Fruit fly (Drosophila melanogaster) whole organism, pupa: Measurements from ENCODE around the gene CG15040.

Source experiments
- CG10348 ChIP-seq: fragments of 200-800 bp; sonication (Bioruptor generic); IDR thresholded peaks from 2 replicates; pipeline ENCODE4 v1.3.6; 2022; ENCODE audit warnings: missing biosample characterization, missing genetic modification characterization
- CG12605 ChIP-seq: fragments of 200-800 bp; sonication (Bioruptor generic); IDR thresholded peaks from 2 replicates; pipeline ENCODE4 v1.3.6; 2022; ENCODE audit warnings: missing biosample characterization, missing genetic modification characterization
- CG13204 ChIP-seq: fragments of 200-800 bp; sonication (Bioruptor generic); optimal IDR thresholded peaks from 2 replicates; lab custom pipeline; 2018; ENCODE audit warnings: missing biosample characterization, mild to moderate bottlenecking, missing genetic modification characterization, moderate library complexity
- CG14655 ChIP-seq: fragments of 200-800 bp; sonication (Bioruptor generic); optimal IDR thresholded peaks from 3 replicates; lab custom pipeline; 2017; ENCODE audit warnings: mild to moderate bottlenecking, missing biosample characterization, missing genetic modification reagents, missing genetic modification characterization
- CG15710 ChIP-seq: fragments of 200-800 bp; sonication (Bioruptor generic); optimal IDR thresholded peaks from 2 replicates; lab custom pipeline; 2018; ENCODE audit warnings: missing biosample characterization, mild to moderate bottlenecking, missing genetic modification characterization, moderate library complexity
- CG17806 ChIP-seq: fragments of 200-800 bp; sonication (Bioruptor generic); optimal IDR thresholded peaks from 2 replicates; lab custom pipeline; 2018; ENCODE audit warnings: missing biosample characterization, mild to moderate bottlenecking, missing genetic modification characterization, moderate library complexity
- CG32121 ChIP-seq: fragments of 200-800 bp; sonication (Bioruptor generic); IDR thresholded peaks from 2 replicates; pipeline ENCODE4 v1.3.6; 2022; ENCODE audit warnings: missing biosample characterization, missing genetic modification characterization
- CG34367 ChIP-seq: fragments of 200-800 bp; sonication (Bioruptor generic); optimal IDR thresholded peaks from 2 replicates; lab custom pipeline; 2018; ENCODE audit warnings: missing biosample characterization, mild to moderate bottlenecking, missing genetic modification characterization
- CG4496 ChIP-seq: fragments of 200-800 bp; sonication (Bioruptor generic); IDR thresholded peaks from 3 replicates; pipeline ENCODE4 v1.3.6; 2022; ENCODE audit warnings: missing biosample characterization, missing genetic modification characterization
- CG8159 ChIP-seq: fragments of 200-800 bp; sonication (Bioruptor generic); optimal IDR thresholded peaks from 3 replicates; lab custom pipeline; 2018; ENCODE audit warnings: missing biosample characterization, mild to moderate bottlenecking, missing genetic modification characterization, moderate library complexity
- CG8301 ChIP-seq: fragments of 200-800 bp; sonication (Bioruptor generic); optimal IDR thresholded peaks from 2 replicates; lab custom pipeline; 2018; ENCODE audit warnings: missing biosample characterization, mild to moderate bottlenecking, missing genetic modification characterization
- CG9948 ChIP-seq: fragments of 200-800 bp; sonication (Bioruptor generic); optimal IDR thresholded peaks from 2 replicates; lab custom pipeline; 2018; ENCODE audit warnings: missing biosample characterization, mild to moderate bottlenecking, missing genetic modification characterization, moderate library complexity
- D1 ChIP-seq: fragments of 200-800 bp; sonication (Bioruptor generic); optimal IDR thresholded peaks from 2 replicates; lab custom pipeline; 2018; ENCODE audit warnings: missing biosample characterization, mild to moderate bottlenecking, missing genetic modification characterization, moderate library complexity
- EcR ChIP-seq: fragments of 200-800 bp; sonication (Bioruptor generic); optimal IDR thresholded peaks from 3 replicates; lab custom pipeline; 2019; ENCODE audit warnings: missing biosample characterization, missing genetic modification characterization, mild to moderate bottlenecking, moderate library complexity, missing genetic modification reagents
- Ets98B ChIP-seq: fragments of 200-800 bp; sonication (Bioruptor generic); IDR thresholded peaks from 2 replicates; pipeline ENCODE4 v1.3.6; 2022; ENCODE audit warnings: missing biosample characterization, missing genetic modification characterization
- Pif1A ChIP-seq: fragments of 200-800 bp; sonication (Bioruptor generic); optimal IDR thresholded peaks from 3 replicates; lab custom pipeline; 2016; ENCODE audit warnings: missing biosample characterization, missing genetic modification characterization
- Pif1B ChIP-seq: fragments of 200-800 bp; sonication (Bioruptor generic); optimal IDR thresholded peaks from 3 replicates; lab custom pipeline; 2016; ENCODE audit warnings: missing biosample characterization, missing genetic modification characterization
- Snoo ChIP-seq: fragments of 200-800 bp; sonication (Bioruptor generic); optimal IDR thresholded peaks from 3 replicates; lab custom pipeline; 2017; ENCODE audit warnings: missing biosample characterization, mild to moderate bottlenecking, missing genetic modification characterization, inconsistent platforms
- fd96Ca ChIP-seq: fragments of 200-800 bp; sonication (Bioruptor generic); IDR thresholded peaks from 3 replicates; pipeline ENCODE4 v1.3.6; 2022; ENCODE audit warnings: missing biosample characterization, missing genetic modification characterization
- gl ChIP-seq: fragments of 200-800 bp; sonication (Bioruptor generic); optimal IDR thresholded peaks from 2 replicates; lab custom pipeline; 2018; ENCODE audit warnings: missing biosample characterization, mild to moderate bottlenecking, missing genetic modification characterization
- rn ChIP-seq: fragments of 200-800 bp; sonication (Bioruptor generic); IDR thresholded peaks from 2 replicates; pipeline ENCODE4 v1.3.6; 2022; ENCODE audit warnings: missing biosample characterization, missing genetic modification characterization

Gene CG15040

dm6 chrX:18650252-18650651 is 32.9 kb upstream of the CG15040 start, which contains the start of gene Hou:
Gene Hou (minus strand): TSS chrX:18650444.
- no peak for TF ChIP-seq CG32121
- no peak for TF ChIP-seq CG17806 (tag; lab: Kevin White, UChicago)
- TF ChIP-seq rn (GFP tag; lab: Robert Waterston, UW), result no peak
- no peak for TF ChIP-seq Pif1A (GFP tag; lab: Kevin White, UChicago)
- no peak for TF ChIP-seq CG15710 (tag; lab: Kevin White, UChicago)
- TF ChIP-seq CG34367 (tag; lab: Kevin White, UChicago), result no peak

dm6 chrX:18647961-18648360 is 30.6 kb upstream of the CG15040 start, which contains the start of gene Nup35:
Gene Nup35 (plus strand): TSS chrX:18648182.
- no peak for TF ChIP-seq Pif1B (GFP tag; lab: Kevin White, UChicago)
- no peak for TF ChIP-seq CG14655 (GFP tag; lab: Kevin White, UChicago)

- TF ChIP-seq fd96Ca (GFP tag; lab: Robert Waterston, UW) (peak; percentile 87), CG32121 (peak; percentile 75), CG14655 (GFP tag; lab: Kevin White, UChicago) (no peak), rn (GFP tag; lab: Robert Waterston, UW) (peak; percentile 44; the same call in 1 of the 2 replicates), CG13204 (peak; percentile 87), CG15710 (tag; lab: Kevin White, UChicago) (peak; percentile 67), CG34367 (tag; lab: Kevin White, UChicago) (peak; percentile 56), CG9948 (tag; lab: Kevin White, UChicago) (peak; percentile 45), CG4496 (GFP tag; lab: Robert Waterston, UW) (peak; percentile 87), CG17806 (tag; lab: Kevin White, UChicago) (peak; percentile 53), CG8301 (peak; percentile 59), Ets98B (GFP tag; lab: Robert Waterston, UW) (peak; percentile 89), EcR (peak; percentile 71), gl (tag; lab: Kevin White, UChicago) (peak; percentile 80), CG12605 (GFP tag; lab: Robert Waterston, UW) (peak; percentile 68), Snoo (tag; lab: Kevin White, UChicago) (peak; percentile 77), D1 (tag; lab: Kevin White, UChicago) (no peak), CG10348 (GFP tag; lab: Robert Waterston, UW) (no peak), Pif1B (GFP tag; lab: Kevin White, UChicago) (peak; percentile 69), CG8159 (tag; lab: Kevin White, UChicago) (peak; percentile 65), Pif1A (GFP tag; lab: Kevin White, UChicago) (peak; percentile 80)
Measured at dm6 chrX:18646855-18647699, 29.7 kb upstream of the CG15040 start, which contains the start of gene Rip11. Gene Rip11 (minus strand): TSS chrX:18647648.

- TF ChIP-seq gl (tag; lab: Kevin White, UChicago), result no peak
- peak; percentile 52; the same call in 1 of the 3 replicates for TF ChIP-seq CG4496 (GFP tag; lab: Robert Waterston, UW)
- TF ChIP-seq CG9948 (tag; lab: Kevin White, UChicago), result peak; percentile 64
- TF ChIP-seq Pif1A (GFP tag; lab: Kevin White, UChicago), result peak; percentile 73
- peak; percentile 50 for TF ChIP-seq CG34367 (tag; lab: Kevin White, UChicago)
- peak; percentile 68 for TF ChIP-seq CG8159 (tag; lab: Kevin White, UChicago)
- no peak for TF ChIP-seq CG10348 (GFP tag; lab: Robert Waterston, UW)
- TF ChIP-seq CG32121, result 0 out of 2 replicates have a peak, but pooled peaks have one; percentile 49
- peak; percentile 39; the same call in 1 of the 2 replicates for TF ChIP-seq rn (GFP tag; lab: Robert Waterston, UW)
- peak; percentile 61 for TF ChIP-seq Ets98B (GFP tag; lab: Robert Waterston, UW)
- no peak for TF ChIP-seq EcR
- TF ChIP-seq CG12605 (GFP tag; lab: Robert Waterston, UW), result 0 out of 2 replicates have a peak, but pooled peaks have one; percentile 36
- TF ChIP-seq D1 (tag; lab: Kevin White, UChicago), result no peak
- peak; percentile 67 for TF ChIP-seq CG17806 (tag; lab: Kevin White, UChicago)
- TF ChIP-seq fd96Ca (GFP tag; lab: Robert Waterston, UW), result 0 out of 3 replicates have a peak, but pooled peaks have one; percentile 25
- peak; percentile 46 for TF ChIP-seq CG15710 (tag; lab: Kevin White, UChicago)
- peak; percentile 84 for TF ChIP-seq CG14655 (GFP tag; lab: Kevin White, UChicago)
- TF ChIP-seq CG13204, result no peak
- peak; percentile 73 for TF ChIP-seq CG8301
- peak; percentile 57 for TF ChIP-seq Pif1B (GFP tag; lab: Kevin White, UChicago)
- peak; percentile 45 for TF ChIP-seq Snoo (tag; lab: Kevin White, UChicago)
Measured at dm6 chrX:18645720-18646213, 28.4 kb upstream of the CG15040 start.

- peak; percentile 35 for TF ChIP-seq CG13204
- TF ChIP-seq CG17806 (tag; lab: Kevin White, UChicago), result peak; percentile 61
- no peak for TF ChIP-seq EcR
- peak; percentile 66 for TF ChIP-seq CG9948 (tag; lab: Kevin White, UChicago)
- TF ChIP-seq fd96Ca (GFP tag; lab: Robert Waterston, UW), result peak; percentile 66; the same call in 2 of the 3 replicates
- TF ChIP-seq Snoo (tag; lab: Kevin White, UChicago), result peak; percentile 72
- peak; percentile 78 for TF ChIP-seq CG14655 (GFP tag; lab: Kevin White, UChicago)
- TF ChIP-seq CG15710 (tag; lab: Kevin White, UChicago), result peak; percentile 74
- TF ChIP-seq rn (GFP tag; lab: Robert Waterston, UW), result no peak
- TF ChIP-seq D1 (tag; lab: Kevin White, UChicago), result no peak
- peak; percentile 71 for TF ChIP-seq CG8301
- no peak for TF ChIP-seq Pif1A (GFP tag; lab: Kevin White, UChicago)
- TF ChIP-seq Ets98B (GFP tag; lab: Robert Waterston, UW), result peak; percentile 56
- TF ChIP-seq CG12605 (GFP tag; lab: Robert Waterston, UW), result no peak
- no peak for TF ChIP-seq CG10348 (GFP tag; lab: Robert Waterston, UW)
- peak; percentile 63 for TF ChIP-seq CG34367 (tag; lab: Kevin White, UChicago)
- no peak for TF ChIP-seq CG32121
- TF ChIP-seq gl (tag; lab: Kevin White, UChicago), result peak; percentile 5
- peak; percentile 75 for TF ChIP-seq CG8159 (tag; lab: Kevin White, UChicago)
Measured at dm6 chrX:18644890-18645289, 27.5 kb upstream of the CG15040 start.
